Worm (Caenorhabditis elegans): ENCODE data around the gene C28G1.10.

- TF ChIP-seq tab-1 (GFP tag; IDR thresholded peaks at IDR 0.05) (no peak), cog-1 (tag; optimal IDR thresholded peaks at IDR 0.05) (no peak), flt-1 (GFP tag; IDR thresholded peaks at IDR 0.05) (no peak), med-1 (GFP tag; optimal IDR thresholded peaks at IDR 0.05; ENCODE audit: insufficient read depth) (no peak)
These were observed 11.1 kb downstream of the C28G1.10 start, which contains the start of gene C06E2.5 for ce11 chrX:8857904-8858612.

Data from whole organism, midembryonic.